Worm (Caenorhabditis elegans) whole organism, L1 larva: ENCODE measurements around the gene Y42A5A.5.

Experiments used
- ceh-63 ChIP-seq: fragments of 200-800 bp; sonication (Bioruptor generic); optimal IDR thresholded peaks from 2 replicates; lab custom pipeline; 2018; ENCODE audit warnings: mild to moderate bottlenecking, missing genetic modification characterization, missing compliant biosample characterization
- egl-27 ChIP-seq, 2 experiments: fragments of 150-350 bp in 1 of 2; sonication (generic microtip); optimal IDR thresholded peaks; 3 replicates each; lab custom pipeline; 2017 to 2018; ENCODE audit warnings: missing biosample characterization in 2 of 2, missing genetic modification characterization in 2 of 2, missing genetic modification reagents in 2 of 2
- mep-1 ChIP-seq: fragments of 150-350 bp; optimal IDR thresholded peaks from 2 replicates; lab custom pipeline; 2014; ENCODE audit warnings: missing biosample characterization, missing genetic modification characterization
- nhr-77 ChIP-seq: fragments of 150-350 bp; optimal IDR thresholded peaks from 2 replicates; lab custom pipeline; 2014; ENCODE audit warnings: missing biosample characterization, missing genetic modification characterization
- snpc-4 ChIP-seq: fragments of 150-350 bp; optimal IDR thresholded peaks from 2 replicates; lab custom pipeline; 2014; ENCODE audit warnings: missing biosample characterization, missing genetic modification characterization

DNA sequence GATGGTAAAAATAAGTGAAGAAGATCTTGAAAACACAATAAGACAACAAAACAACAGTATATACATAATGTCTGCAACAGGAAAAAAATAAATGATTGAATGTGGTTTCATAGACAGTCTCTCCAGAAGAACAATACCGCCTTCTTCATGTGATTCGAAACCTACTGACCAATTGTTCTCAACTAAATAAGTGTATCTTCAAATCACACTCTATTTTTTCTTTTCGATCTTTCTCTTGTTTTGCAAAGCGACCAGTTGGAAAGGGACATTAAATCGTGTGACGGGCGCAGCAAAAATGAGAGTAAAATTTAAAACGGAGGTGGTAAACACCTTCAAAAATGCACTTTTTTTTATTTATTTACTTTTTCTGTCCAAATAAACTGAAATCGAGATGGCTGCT is 47.7 kb downstream of the Y42A5A.5 start:
- TF ChIP-seq nhr-77 (tag; lab: Kevin White, UChicago) (no peak), mep-1 (tag; lab: Kevin White, UChicago) (peak; percentile 23), ceh-63 (GFP tag; lab: Kevin White, UChicago) (no peak), snpc-4 (no peak), egl-27 (tag; optimal IDR thresholded peaks at IDR 0.05; lab: Kevin White, UChicago) (no peak)
